Fruit fly (Drosophila melanogaster): ENCODE results near the gene eIF4E1.
A peak's percentile ranks its signal among the peaks of the same experiment; 100 is the strongest.

eIF4E1 gene

dm6 chr3L:9402157-9402890 is at the start of gene eIF4E1:
Gene eIF4E1 (minus strand): TSS chr3L:9402460.
- no peak for TF ChIP-seq CG17801 (GFP tag; optimal IDR thresholded peaks at IDR 0.05; ENCODE audit: partially characterized antibody)

dm6 chr3L:9451522-9452118 is 49.4 kb upstream of the eIF4E1 start, which contains the start of the genes CG3448 and ghi:
Gene CG3448 (minus strand): TSS chr3L:9451572.
Gene ghi (plus strand): TSS chr3L:9451876.
- TF ChIP-seq CG17801 (GFP tag; optimal IDR thresholded peaks at IDR 0.05; ENCODE audit: partially characterized antibody) = peak; percentile 73

- TF ChIP-seq CG17801 (GFP tag; optimal IDR thresholded peaks at IDR 0.05; ENCODE audit: partially characterized antibody) = peak; percentile 39
These were observed 45.0 kb upstream of the eIF4E1 start for dm6 chr3L:9447239-9447777.

dm6 chr3L:9446731-9447238 is 44.5 kb upstream of the eIF4E1 start, which contains the start of gene CG3529:
Gene CG3529 (plus strand): TSS chr3L:9446864.
- peak; percentile 10 for TF ChIP-seq CG17801 (GFP tag; optimal IDR thresholded peaks at IDR 0.05; ENCODE audit: partially characterized antibody)

dm6 chr3L:9442625-9443282 is 40.5 kb upstream of the eIF4E1 start, which contains the start of gene Srg3:
Gene Srg3 (plus strand): TSS chr3L:9443232.
- no peak for TF ChIP-seq CG17801 (GFP tag; optimal IDR thresholded peaks at IDR 0.05; ENCODE audit: partially characterized antibody)

- peak; percentile 22 for TF ChIP-seq CG17801 (GFP tag; optimal IDR thresholded peaks at IDR 0.05; ENCODE audit: partially characterized antibody)
These were observed 39.7 kb upstream of the eIF4E1 start, which contains the start of the genes Bet3 and Nf-YA for dm6 chr3L:9441907-9442479. Gene Bet3 (minus strand): TSS chr3L:9442267. Gene Nf-YA (minus strand): TSS chr3L:9442267.

- no peak for TF ChIP-seq CG17801 (GFP tag; optimal IDR thresholded peaks at IDR 0.05; ENCODE audit: partially characterized antibody)
These were observed 36.6 kb upstream of the eIF4E1 start for dm6 chr3L:9438858-9439257.

- TF ChIP-seq CG17801 (GFP tag; optimal IDR thresholded peaks at IDR 0.05; ENCODE audit: partially characterized antibody) = no peak
These were observed 33.6 kb upstream of the eIF4E1 start for dm6 chr3L:9435831-9436230.

- TF ChIP-seq CG17801 (GFP tag; optimal IDR thresholded peaks at IDR 0.05; ENCODE audit: partially characterized antibody) = peak; percentile 18
These were observed 33.1 kb upstream of the eIF4E1 start, which contains the start of gene CG42526 for dm6 chr3L:9435315-9435714. Gene CG42526 (minus strand): TSS chr3L:9435399.

- no peak for TF ChIP-seq CG17801 (GFP tag; optimal IDR thresholded peaks at IDR 0.05; ENCODE audit: partially characterized antibody)
These were observed 30.7 kb upstream of the eIF4E1 start for dm6 chr3L:9432810-9433587.

- TF ChIP-seq CG17801 (GFP tag; optimal IDR thresholded peaks at IDR 0.05; ENCODE audit: partially characterized antibody) = no peak
These were observed 29.8 kb upstream of the eIF4E1 start for dm6 chr3L:9431848-9432623.

dm6 chr3L:9430608-9430952 is 28.3 kb upstream of the eIF4E1 start:
- TF ChIP-seq CG17801 (GFP tag; optimal IDR thresholded peaks at IDR 0.05; ENCODE audit: partially characterized antibody) = no peak

Measured in ovary, adult (tissue).